Fruit fly (Drosophila melanogaster): ENCODE data around the gene CG9123.
A peak's percentile ranks its signal among the peaks of the same experiment; 100 is the strongest.

Gene CG9123

DNA sequence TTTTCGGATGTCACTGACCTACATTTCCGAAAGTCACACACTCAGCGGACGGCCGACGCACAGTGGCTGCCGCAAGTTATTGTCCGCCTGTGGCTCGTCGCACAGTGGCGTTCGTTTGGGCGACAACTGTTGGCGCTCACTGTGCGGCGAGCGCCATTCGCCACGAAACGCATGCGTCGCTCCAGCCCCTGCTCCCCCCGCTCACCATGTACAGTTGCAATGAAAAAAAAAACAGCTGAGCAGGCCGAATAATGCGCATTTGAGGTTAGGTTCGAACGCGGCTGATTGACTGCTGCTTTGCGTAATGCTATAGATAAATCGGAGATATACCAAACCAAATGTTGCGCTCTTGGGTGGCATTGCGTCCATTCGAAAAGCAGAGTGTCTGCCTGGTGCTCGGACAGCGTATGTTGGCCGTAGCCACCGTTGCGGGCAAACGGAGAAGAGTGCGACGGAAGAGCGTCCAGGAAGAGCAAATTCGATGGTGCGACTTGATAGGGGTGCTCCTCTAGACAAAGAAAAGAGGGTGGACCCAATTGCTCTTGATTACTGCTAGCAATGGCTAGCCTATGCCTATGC, 18.5 kb downstream of the CG9123 start (continued):
- peak; percentile 62; the same call in 2 of the 3 replicates for TF ChIP-seq zen2 (GFP tag; IDR thresholded peaks at IDR 0.05; ENCODE audit: partially characterized antibody)
- no peak for TF ChIP-seq CG8281 (tag; optimal IDR thresholded peaks at IDR 0.05)
- peak; percentile 81 for TF ChIP-seq ems (GFP tag; optimal IDR thresholded peaks at IDR 0.05)

DNA sequence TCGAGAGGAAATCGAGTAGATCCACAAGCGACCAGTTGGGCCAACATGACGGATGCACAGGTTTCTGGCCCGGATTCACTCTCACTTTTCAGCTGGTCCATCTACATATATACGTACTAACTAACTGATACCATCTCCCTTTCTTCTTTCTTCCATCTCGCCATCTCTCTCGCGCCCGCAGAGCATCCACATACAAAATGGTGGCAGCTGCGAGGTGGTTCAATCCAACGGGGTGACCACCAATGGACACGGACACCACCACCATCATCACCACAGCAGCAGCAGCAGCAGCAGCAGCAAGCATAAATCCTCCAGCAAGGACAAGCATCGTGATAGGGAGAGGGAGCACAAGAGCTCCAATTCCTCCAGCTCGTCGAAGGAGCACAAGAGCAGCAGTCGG, 20.9 kb downstream of the CG9123 start:
- peak; percentile 52 for TF ChIP-seq CG1832 (GFP tag; optimal IDR thresholded peaks at IDR 0.05)
- TF ChIP-seq Blimp-1 (GFP tag; optimal IDR thresholded peaks at IDR 0.05), result peak; percentile 49
- no peak for TF ChIP-seq CG13624 (GFP tag; optimal IDR thresholded peaks at IDR 0.05)
- TF ChIP-seq ssp (GFP tag; IDR thresholded peaks at IDR 0.05), result no peak
- TF ChIP-seq hkb (optimal IDR thresholded peaks at IDR 0.05), result no peak
- TF ChIP-seq hkb (GFP tag; IDR thresholded peaks at IDR 0.05), result 0 out of 2 replicates have a peak, but pooled peaks have one; percentile 0
- TF ChIP-seq Neu2 (GFP tag; optimal IDR thresholded peaks at IDR 0.05; ENCODE audit: borderline replicate concordance), result peak; percentile 80
- TF ChIP-seq Med (GFP tag), result peak; percentile 49
- peak; percentile 3 for TF ChIP-seq phol (tag; optimal IDR thresholded peaks at IDR 0.05)

DNA sequence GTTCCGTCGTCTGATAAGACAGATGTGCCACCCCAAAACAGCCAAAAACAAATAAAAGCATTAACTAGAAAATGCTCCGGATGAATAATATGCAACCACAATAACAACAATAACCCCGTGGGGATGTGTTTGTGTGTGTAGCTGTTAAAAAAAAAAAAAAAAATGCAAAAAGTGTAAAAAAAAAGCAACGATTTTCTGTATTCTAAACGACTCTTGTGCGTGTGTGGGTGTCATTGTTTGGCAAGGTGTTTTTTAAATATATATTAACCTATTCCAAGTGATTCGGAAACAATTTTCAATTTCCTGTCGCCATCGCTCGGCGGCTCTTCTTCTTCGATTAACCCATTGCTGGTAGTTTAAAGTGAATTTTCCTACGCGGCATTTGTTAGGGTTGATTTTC, 21.4 kb downstream of the CG9123 start:
- peak; percentile 84 for TF ChIP-seq CG17385 (GFP tag; optimal IDR thresholded peaks at IDR 0.05)
- TF ChIP-seq zfh1 (GFP tag; IDR thresholded peaks at IDR 0.05), result no peak
- TF ChIP-seq tll (GFP tag; optimal IDR thresholded peaks at IDR 0.05), result no peak
- TF ChIP-seq sqz (GFP tag; optimal IDR thresholded peaks at IDR 0.05), result peak; percentile 77
- no peak for TF ChIP-seq Nf-YA (GFP tag; IDR thresholded peaks at IDR 0.05)
- no peak for TF ChIP-seq Kr (GFP tag; optimal IDR thresholded peaks at IDR 0.05)
- TF ChIP-seq CG17568 (GFP tag; optimal IDR thresholded peaks at IDR 0.05), result no peak
- peak; percentile 37 for TF ChIP-seq CG2116 (GFP tag; optimal IDR thresholded peaks at IDR 0.05)
- peak; percentile 43; the same call in 1 of the 2 replicates for TF ChIP-seq Drgx (GFP tag; IDR thresholded peaks at IDR 0.05)
- TF ChIP-seq Ets65A (GFP tag), result peak; percentile 6
- no peak for TF ChIP-seq Oaz (GFP tag; IDR thresholded peaks at IDR 0.05)
- no peak for TF ChIP-seq tin (GFP tag; optimal IDR thresholded peaks at IDR 0.05)
- no peak for TF ChIP-seq hkb (optimal IDR thresholded peaks at IDR 0.05)
- peak; percentile 35; the same call in 1 of the 2 replicates for TF ChIP-seq hkb (GFP tag; IDR thresholded peaks at IDR 0.05)
- no peak for TF ChIP-seq zfh2 (GFP tag; optimal IDR thresholded peaks at IDR 0.05)
- peak; percentile 11 for TF ChIP-seq Ets97D (GFP tag; optimal IDR thresholded peaks at IDR 0.05)
- TF ChIP-seq Xbp1 (GFP tag; optimal IDR thresholded peaks at IDR 0.05), result no peak
- TF ChIP-seq vnd (GFP tag; IDR thresholded peaks at IDR 0.05; ENCODE audit: partially characterized antibody), result no peak
- TF ChIP-seq prd (optimal IDR thresholded peaks at IDR 0.05), result no peak
- TF ChIP-seq prd (GFP tag; IDR thresholded peaks at IDR 0.05), result no peak
- TF ChIP-seq Rfx (GFP tag; IDR thresholded peaks at IDR 0.05), result no peak
- TF ChIP-seq cas (GFP tag; IDR thresholded peaks at IDR 0.05), result no peak
- no peak for TF ChIP-seq pfk (GFP tag; optimal IDR thresholded peaks at IDR 0.05)
- TF ChIP-seq nom (GFP tag; optimal IDR thresholded peaks at IDR 0.05), result peak; percentile 83
- no peak for TF ChIP-seq CG9797 (GFP tag; optimal IDR thresholded peaks at IDR 0.05)
- no peak for TF ChIP-seq eyg (GFP tag; optimal IDR thresholded peaks at IDR 0.05)
- no peak for TF ChIP-seq CG14050 (GFP tag; IDR thresholded peaks at IDR 0.05)
- no peak for TF ChIP-seq CG10321 (GFP tag; IDR thresholded peaks at IDR 0.05)
- no peak for TF ChIP-seq CG1233 (GFP tag; optimal IDR thresholded peaks at IDR 0.05)
- no peak for TF ChIP-seq Jarid2 (GFP tag; optimal IDR thresholded peaks at IDR 0.05)
- no peak for TF ChIP-seq CG13424 (tag; optimal IDR thresholded peaks at IDR 0.05)
- no peak for TF ChIP-seq repo (GFP tag; optimal IDR thresholded peaks at IDR 0.05)
- TF ChIP-seq dm (GFP tag; optimal IDR thresholded peaks at IDR 0.05), result peak; percentile 4
- peak; percentile 44; the same call in 1 of the 2 replicates for TF ChIP-seq CG32772 (GFP tag; IDR thresholded peaks at IDR 0.05)
- TF ChIP-seq Lpt (GFP tag; optimal IDR thresholded peaks at IDR 0.05), result no peak
- TF ChIP-seq ara (GFP tag; IDR thresholded peaks at IDR 0.05), result no peak
- no peak for TF ChIP-seq mirr (GFP tag; optimal IDR thresholded peaks at IDR 0.05)
- TF ChIP-seq lbe (GFP tag; optimal IDR thresholded peaks at IDR 0.05), result peak; percentile 21

Data from whole organism, embryonic.